Fruit fly (Drosophila melanogaster) whole organism, embryonic: ENCODE results near the gene CG9166.

Experiments
- Adf1 ChIP-seq: fragments of 200-800 bp; sonication (Bioruptor generic); IDR thresholded peaks from 2 replicates; pipeline ENCODE4 v1.3.6; 2022; ENCODE audit warnings: missing biosample characterization, missing genetic modification characterization
- Atf-2 ChIP-seq: fragments of 200-800 bp; sonication (Bioruptor generic); optimal IDR thresholded peaks from 2 replicates; lab custom pipeline; 2016; ENCODE audit warnings: missing biosample characterization, missing genetic modification characterization
- B-H2 ChIP-seq: fragments of 200-800 bp; sonication (Bioruptor generic); optimal IDR thresholded peaks from 2 replicates; lab custom pipeline; 2018; ENCODE audit warnings: missing biosample characterization, mild to moderate bottlenecking, missing genetic modification characterization
- BtbVII ChIP-seq: fragments of 200-800 bp; sonication (Bioruptor generic); optimal IDR thresholded peaks from 3 replicates; lab custom pipeline; 2017; ENCODE audit warnings: missing biosample characterization, mild to moderate bottlenecking, missing genetic modification characterization
- CG10147 ChIP-seq: fragments of 200-800 bp; sonication (Bioruptor generic); optimal IDR thresholded peaks from 2 replicates; lab custom pipeline; 2019; ENCODE audit warnings: missing biosample characterization, mild to moderate bottlenecking, missing genetic modification characterization, moderate library complexity
- CG13287 ChIP-seq: fragments of 200-800 bp; sonication (Bioruptor generic); IDR thresholded peaks from 2 replicates; pipeline ENCODE4 v1.3.6; 2022; ENCODE audit warnings: missing biosample characterization, missing genetic modification characterization; ENCODE audit not compliant: partially characterized antibody
- CG13894 ChIP-seq: fragments of 200-800 bp; sonication (Bioruptor generic); optimal IDR thresholded peaks from 3 replicates; lab custom pipeline; 2018; ENCODE audit warnings: missing biosample characterization, mild to moderate bottlenecking, missing genetic modification characterization, moderate library complexity
- CG14860 ChIP-seq: fragments of 200-800 bp; sonication (Bioruptor generic); IDR thresholded peaks from 3 replicates; pipeline ENCODE4 v1.3.6; 2022; ENCODE audit warnings: missing biosample characterization, missing genetic modification characterization; ENCODE audit not compliant: partially characterized antibody
- CG1602 ChIP-seq: fragments of 200-800 bp; sonication (Bioruptor generic); optimal IDR thresholded peaks from 3 replicates; lab custom pipeline; 2016; ENCODE audit warnings: missing biosample characterization, missing genetic modification characterization
- CG16863 ChIP-seq: fragments of 200-800 bp; sonication (Bioruptor generic); optimal IDR thresholded peaks from 3 replicates; lab custom pipeline; 2016; ENCODE audit warnings: missing biosample characterization, missing genetic modification characterization
- CG18011 ChIP-seq: fragments of 200-800 bp; sonication (Bioruptor generic); optimal IDR thresholded peaks from 2 replicates; lab custom pipeline; 2017; ENCODE audit warnings: missing biosample characterization, missing genetic modification characterization, mild to moderate bottlenecking, moderate library complexity, missing genotype
- CG2129 ChIP-seq: fragments of 200-800 bp; sonication (Bioruptor generic); IDR thresholded peaks from 2 replicates; pipeline ENCODE4 v1.3.6; 2022; ENCODE audit warnings: missing biosample characterization, missing genetic modification characterization; ENCODE audit not compliant: partially characterized antibody
- CG2875 ChIP-seq: fragments of 200-800 bp; sonication (Bioruptor generic); optimal IDR thresholded peaks from 2 replicates; lab custom pipeline; 2017; ENCODE audit warnings: missing biosample characterization, mild to moderate bottlenecking, missing genetic modification characterization, missing genetic modification reagents
- CG4282 ChIP-seq: fragments of 200-800 bp; sonication (Bioruptor generic); optimal IDR thresholded peaks from 2 replicates; lab custom pipeline; 2016; ENCODE audit warnings: missing biosample characterization, missing genetic modification characterization
- CG7928 ChIP-seq: fragments of 200-800 bp; sonication (Bioruptor generic); optimal IDR thresholded peaks from 2 replicates; lab custom pipeline; 2017; ENCODE audit warnings: missing biosample characterization, mild to moderate bottlenecking, missing genetic modification characterization
- CG7963 ChIP-seq: fragments of 200-800 bp; sonication (Bioruptor generic); IDR thresholded peaks from 3 replicates; pipeline ENCODE4 v1.3.6; 2022; ENCODE audit warnings: missing biosample characterization, missing genetic modification characterization; ENCODE audit not compliant: partially characterized antibody
- CG8924 ChIP-seq: fragments of 200-800 bp; optimal IDR thresholded peaks from 3 replicates; lab custom pipeline; 2019; ENCODE audit warnings: missing biosample characterization, mild to moderate bottlenecking, missing genetic modification characterization, moderate library complexity
- CG8944 ChIP-seq: fragments of 200-800 bp; sonication (Bioruptor generic); optimal IDR thresholded peaks from 3 replicates; lab custom pipeline; 2016; ENCODE audit warnings: missing biosample characterization, missing genetic modification characterization
- CG9609 ChIP-seq: fragments of 200-800 bp; sonication (Bioruptor generic); optimal IDR thresholded peaks from 3 replicates; lab custom pipeline; 2016; ENCODE audit warnings: missing biosample characterization, missing genetic modification characterization
- Dref ChIP-seq: fragments of 200-800 bp; sonication (Bioruptor generic); IDR thresholded peaks from 2 replicates; pipeline ENCODE4 v1.3.6; 2022; ENCODE audit warnings: missing biosample characterization, missing genetic modification characterization
- H15 ChIP-seq: fragments of 200-800 bp; sonication (Bioruptor generic); IDR thresholded peaks from 3 replicates; pipeline ENCODE4 v1.3.6; 2022; ENCODE audit warnings: missing biosample characterization, missing genetic modification characterization
- HLHmδ ChIP-seq: fragments of 200-800 bp; sonication (Bioruptor generic); optimal IDR thresholded peaks from 2 replicates; lab custom pipeline; 2018; ENCODE audit warnings: missing biosample characterization, mild to moderate bottlenecking, missing genetic modification characterization, moderate library complexity
- HmgD ChIP-seq: fragments of 200-800 bp; sonication (Bioruptor generic); optimal IDR thresholded peaks from 3 replicates; lab custom pipeline; 2016; ENCODE audit warnings: missing biosample characterization, missing genetic modification characterization
- MBD-R2 ChIP-seq: fragments of 200-800 bp; sonication (Bioruptor generic); IDR thresholded peaks from 2 replicates; pipeline ENCODE4 v1.3.6; 2022; ENCODE audit warnings: missing biosample characterization, missing genetic modification characterization
- Med ChIP-seq: fragments of 200-800 bp; sonication (Bioruptor generic); peaks from one replicate; lab custom pipeline; 2016; ENCODE audit warnings: missing biosample characterization, missing genetic modification characterization, mild to moderate bottlenecking, inconsistent platforms, moderate library complexity
- NC2α ChIP-seq: fragments of 200-800 bp; sonication (Bioruptor generic); optimal IDR thresholded peaks from 2 replicates; lab custom pipeline; 2016; ENCODE audit warnings: missing biosample characterization, missing genetic modification characterization
- NK7.1 ChIP-seq: fragments of 200-800 bp; sonication (Bioruptor generic); optimal IDR thresholded peaks from 3 replicates; lab custom pipeline; 2016; ENCODE audit warnings: missing biosample characterization, missing genetic modification characterization
- Pdp1 ChIP-seq, 2 experiments: fragments of 200-800 bp; sonication (Bioruptor generic); optimal IDR thresholded peaks; 3 replicates each; lab custom pipeline; 2016; ENCODE audit warnings: missing biosample characterization in 2 of 2, missing genetic modification characterization in 2 of 2, mild to moderate bottlenecking in 1 of 2, moderate library complexity in 1 of 2
- Side ChIP-seq: fragments of 200-800 bp; sonication (Bioruptor generic); optimal IDR thresholded peaks from 2 replicates; lab custom pipeline; 2016; ENCODE audit warnings: missing biosample characterization, missing genetic modification characterization
- Sry-δ ChIP-seq: fragments of 200-800 bp; sonication (Bioruptor generic); optimal IDR thresholded peaks from 2 replicates; lab custom pipeline; 2016; ENCODE audit warnings: missing biosample characterization, missing genetic modification characterization
- Usf ChIP-seq: fragments of 200-800 bp; sonication (Bioruptor generic); optimal IDR thresholded peaks from 2 replicates; lab custom pipeline; 2017; ENCODE audit warnings: missing genotype, missing biosample characterization, missing genetic modification characterization
- ac ChIP-seq: fragments of 200-800 bp; sonication (Bioruptor generic); optimal IDR thresholded peaks from 3 replicates; lab custom pipeline; 2017; ENCODE audit warnings: missing biosample characterization, mild to moderate bottlenecking, missing genetic modification characterization
- bbx ChIP-seq: fragments of 200-800 bp; sonication (Bioruptor generic); IDR thresholded peaks from 2 replicates; pipeline ENCODE4 v1.3.6; 2022; ENCODE audit warnings: missing biosample characterization, missing genetic modification characterization; ENCODE audit not compliant: partially characterized antibody
- chn ChIP-seq: fragments of 200-800 bp; sonication (Bioruptor generic); optimal IDR thresholded peaks from 2 replicates; lab custom pipeline; 2016; ENCODE audit warnings: missing biosample characterization, missing genetic modification characterization
- croc ChIP-seq: fragments of 200-800 bp; sonication (Bioruptor generic); conservative IDR thresholded peaks from 3 replicates; pipeline ENCODE4 v1.3.6; 2022; ENCODE audit warnings: missing biosample characterization, missing genetic modification characterization
- crp ChIP-seq, 2 experiments: fragments of 200-800 bp; sonication (Bioruptor generic); optimal IDR thresholded peaks; 2 replicates in 1 of 2; 3 replicates in 1 of 2; lab custom pipeline; 2017; ENCODE audit warnings: missing biosample characterization in 2 of 2, missing genetic modification characterization in 2 of 2, mild to moderate bottlenecking in 1 of 2, moderate library complexity in 1 of 2
- danr ChIP-seq: fragments of 200-800 bp; sonication (Bioruptor generic); IDR thresholded peaks from 2 replicates; pipeline ENCODE4 v1.3.6; 2022; ENCODE audit warnings: missing biosample characterization, missing genetic modification characterization
- fd64A ChIP-seq: fragments of 200-800 bp; sonication (Bioruptor generic); optimal IDR thresholded peaks from 3 replicates; lab custom pipeline; 2018; ENCODE audit warnings: missing biosample characterization, mild to moderate bottlenecking, missing genetic modification characterization
- hth ChIP-seq: fragments of >200 bp; optimal IDR thresholded peaks from 2 replicates; lab custom pipeline; 2017; ENCODE audit warnings: inconsistent platforms
- ind ChIP-seq: fragments of 200-800 bp; sonication (Bioruptor generic); optimal IDR thresholded peaks from 3 replicates; lab custom pipeline; 2016; ENCODE audit warnings: missing biosample characterization, missing genetic modification characterization
- kah ChIP-seq: fragments of 200-800 bp; sonication (Bioruptor generic); optimal IDR thresholded peaks from 2 replicates; lab custom pipeline; 2018; ENCODE audit warnings: missing biosample characterization, mild to moderate bottlenecking, missing genetic modification characterization
- pzg ChIP-seq: fragments of 200-800 bp; sonication (Bioruptor generic); optimal IDR thresholded peaks from 3 replicates; lab custom pipeline; 2018; ENCODE audit warnings: missing biosample characterization, mild to moderate bottlenecking, missing genetic modification characterization, moderate library complexity
- schlank ChIP-seq: fragments of 200-800 bp; sonication (Bioruptor generic); optimal IDR thresholded peaks from 2 replicates; lab custom pipeline; 2018; ENCODE audit warnings: missing biosample characterization, mild to moderate bottlenecking, missing genetic modification characterization
- stwl ChIP-seq: fragments of 200-800 bp; sonication (Bioruptor generic); optimal IDR thresholded peaks from 3 replicates; lab custom pipeline; 2018; ENCODE audit warnings: missing biosample characterization, mild to moderate bottlenecking, missing genetic modification characterization, moderate library complexity
- tap ChIP-seq: fragments of 200-800 bp; optimal IDR thresholded peaks from 3 replicates; lab custom pipeline; 2019; ENCODE audit warnings: missing biosample characterization, mild to moderate bottlenecking, missing genetic modification characterization, moderate library complexity
- tio ChIP-seq: fragments of 200-800 bp; sonication (Bioruptor generic); optimal IDR thresholded peaks from 2 replicates; lab custom pipeline; 2017; ENCODE audit warnings: missing biosample characterization, missing genetic modification characterization, inconsistent platforms
- tx ChIP-seq: fragments of 200-800 bp; sonication (Bioruptor generic); optimal IDR thresholded peaks from 2 replicates; lab custom pipeline; 2016; ENCODE audit warnings: missing biosample characterization, missing genetic modification characterization
- unc-4 ChIP-seq: fragments of 200-800 bp; sonication (Bioruptor generic); IDR thresholded peaks from 2 replicates; pipeline ENCODE4 v1.3.6; 2022; ENCODE audit warnings: missing biosample characterization, missing genetic modification characterization; ENCODE audit not compliant: partially characterized antibody
- vvl ChIP-seq: fragments of 200-800 bp; sonication (Bioruptor generic); IDR thresholded peaks from 2 replicates; pipeline ENCODE4 v1.3.6; 2022; ENCODE audit warnings: missing biosample characterization, missing genetic modification characterization

Gene CG9166

DNA sequence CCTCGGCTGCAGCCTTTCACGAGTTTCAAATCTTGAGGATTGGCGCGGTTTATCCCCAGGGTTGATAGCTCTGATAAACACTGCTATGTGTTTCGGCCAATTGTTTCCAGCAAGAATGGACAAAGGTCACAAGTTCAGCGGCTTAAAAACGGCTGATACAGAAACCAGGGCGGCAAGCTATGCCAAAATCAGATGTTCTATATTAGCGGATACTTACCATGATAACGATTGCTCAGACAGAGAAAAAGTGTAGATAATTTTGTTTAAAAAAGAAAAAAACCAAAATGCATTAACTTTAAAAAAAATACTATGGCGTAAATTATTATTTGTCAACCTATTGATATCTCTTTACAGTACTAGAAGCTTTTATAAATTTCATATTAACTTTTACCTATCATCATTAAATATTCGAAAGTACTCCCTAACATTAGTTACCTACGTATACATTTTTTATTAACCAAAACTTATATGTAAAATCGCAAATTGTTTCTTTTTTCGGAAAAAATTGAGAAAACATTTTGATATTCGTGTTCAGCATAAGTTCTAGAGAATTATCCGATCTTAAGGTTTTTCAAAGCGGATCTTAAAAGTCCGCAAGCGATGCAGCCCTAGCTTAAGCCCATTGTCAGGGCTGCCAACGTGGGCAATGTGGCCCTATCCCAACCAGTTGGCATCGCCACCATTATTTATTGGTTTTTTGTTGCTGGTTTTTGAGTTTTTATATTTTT lies 37.7 kb upstream of the CG9166 start, which contains the start of the genes sturkopf and Herc4 (continued):
- TF ChIP-seq CG13894 (peak; percentile 51), fd64A (no peak), CG8944 (GFP tag; lab: Kevin White, UChicago) (peak; percentile 73), CG13287 (GFP tag; lab: Robert Waterston, UW) (peak; percentile 24; the same call in 1 of the 2 replicates), chn (GFP tag; lab: Kevin White, UChicago) (peak; percentile 59), Atf-2 (GFP tag; lab: Kevin White, UChicago) (peak; percentile 83), Usf (GFP tag; lab: Kevin White, UChicago) (peak; percentile 54), CG2875 (GFP tag; lab: Kevin White, UChicago) (no peak), tap (peak; percentile 36), BtbVII (GFP tag; lab: Kevin White, UChicago) (peak; percentile 48), stwl (peak; percentile 65), schlank (peak; percentile 67), B-H2 (peak; percentile 74), Side (GFP tag; lab: Kevin White, UChicago) (peak; percentile 89), CG4282 (GFP tag; lab: Kevin White, UChicago) (no peak), CG2129 (GFP tag; lab: Robert Waterston, UW) (no peak), CG18011 (GFP tag; lab: Kevin White, UChicago) (peak; percentile 57), ind (peak; percentile 62), NK7.1 (peak; percentile 32), HmgD (peak; percentile 37), NC2α (GFP tag; lab: Kevin White, UChicago) (peak; percentile 22)

dm6 chr3L:1318241-1318640 lies 32.7 kb upstream of the CG9166 start, which contains the start of gene Myo61F:
Gene Myo61F, plus strand, starts transcription at chr3L:1318480.
- TF ChIP-seq danr, result no peak
- no peak for TF ChIP-seq croc
- TF ChIP-seq unc-4 (GFP tag; lab: Robert Waterston, UW), result peak; percentile 53
- peak; percentile 74 for TF ChIP-seq vvl
- peak; percentile 78 for TF ChIP-seq Dref (GFP tag; lab: Robert Waterston, UW)
- 0 out of 3 replicates have a peak, but pooled peaks have one; percentile 61 for TF ChIP-seq CG7963 (GFP tag; lab: Robert Waterston, UW)
- no peak for TF ChIP-seq CG9609
- TF ChIP-seq Adf1 (GFP tag; lab: Robert Waterston, UW), result peak; percentile 88
- TF ChIP-seq CG2875 (GFP tag; lab: Kevin White, UChicago), result no peak
- TF ChIP-seq Sry-δ, result peak; percentile 12
- TF ChIP-seq CG14860, result peak; percentile 46; the same call in 1 of the 3 replicates
- TF ChIP-seq tx (GFP tag; lab: Kevin White, UChicago), result no peak
- no peak for TF ChIP-seq tio
- TF ChIP-seq CG1602 (GFP tag; lab: Kevin White, UChicago), result no peak
- TF ChIP-seq MBD-R2, result peak; percentile 59
- peak; percentile 74 for TF ChIP-seq pzg (GFP tag; lab: Kevin White, UChicago)
- no peak for TF ChIP-seq CG16863 (GFP tag; lab: Kevin White, UChicago)
- no peak for TF ChIP-seq H15 (GFP tag; lab: Robert Waterston, UW)
- peak; percentile 45 for TF ChIP-seq CG7928
- TF ChIP-seq crp (GFP tag; optimal IDR thresholded peaks at IDR 0.05; lab: Kevin White, UChicago), result peak in 1 of 2 experiments; percentile 89
- no peak for TF ChIP-seq ac (GFP tag; lab: Kevin White, UChicago)
- no peak for TF ChIP-seq CG10147
- TF ChIP-seq Med, result peak; percentile 67
- no peak for TF ChIP-seq HLHmδ (GFP tag; lab: Kevin White, UChicago)
- TF ChIP-seq Side (GFP tag; lab: Kevin White, UChicago), result no peak
- no peak for TF ChIP-seq CG8924 (tag; lab: Kevin White, UChicago)
- TF ChIP-seq kah, result no peak
- no peak for TF ChIP-seq hth (lab: Kevin White, UChicago)
- peak in 1 of 2 experiments; percentile 94 for TF ChIP-seq Pdp1 (GFP tag; optimal IDR thresholded peaks at IDR 0.05; lab: Kevin White, UChicago)
- TF ChIP-seq bbx (GFP tag; lab: Robert Waterston, UW), result peak; percentile 64; the same call in 1 of the 2 replicates
